Worm (Caenorhabditis elegans): ENCODE measurements around the gene F32D8.13.
A peak's percentile ranks its signal among the peaks of the same experiment; 100 is the strongest.
"Not testable (repeated sequence)": the region's sequence is repeated elsewhere in the genome, so short reads cannot be mapped to it uniquely, and the experiment has no call there.

The F32D8.13 gene

DNA sequence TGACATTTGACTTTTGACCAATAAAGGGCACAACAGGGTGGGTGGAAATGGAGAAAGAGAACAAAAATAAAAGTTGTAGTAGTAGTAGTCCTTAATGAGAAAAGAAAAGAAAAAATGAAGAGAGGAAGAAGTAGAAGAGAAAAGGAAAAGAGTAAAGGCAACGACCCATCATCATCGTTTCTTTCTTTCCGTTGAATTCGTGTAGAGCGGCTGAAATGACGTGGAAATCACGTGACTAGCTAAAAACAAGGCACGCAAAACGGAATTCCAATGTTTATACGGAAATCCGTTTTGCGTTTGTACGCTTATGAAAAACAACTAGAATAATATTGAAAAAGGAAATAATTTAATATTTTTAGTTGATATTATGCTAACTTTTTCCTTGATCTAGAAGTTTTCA is 28.8 kb downstream of the F32D8.13 start (continued):
- TF ChIP-seq cebp-1 (GFP tag; IDR thresholded peaks at IDR 0.05) (no peak), cebp-1 (tag; optimal IDR thresholded peaks at IDR 0.05) (peak; percentile 5), ZK185.1 (tag; optimal IDR thresholded peaks at IDR 0.05; ENCODE audit: poor library complexity, severe bottlenecking) (no peak), Y56A3A.18 (GFP tag; IDR thresholded peaks at IDR 0.05) (no peak), lag-1 (GFP tag; IDR thresholded peaks at IDR 0.05) (no peak), let-607 (tag; optimal IDR thresholded peaks at IDR 0.05) (no peak), T26A5.8 (tag; optimal IDR thresholded peaks at IDR 0.05) (no peak), somi-1 (GFP tag; optimal IDR thresholded peaks at IDR 0.05) (no peak)

DNA sequence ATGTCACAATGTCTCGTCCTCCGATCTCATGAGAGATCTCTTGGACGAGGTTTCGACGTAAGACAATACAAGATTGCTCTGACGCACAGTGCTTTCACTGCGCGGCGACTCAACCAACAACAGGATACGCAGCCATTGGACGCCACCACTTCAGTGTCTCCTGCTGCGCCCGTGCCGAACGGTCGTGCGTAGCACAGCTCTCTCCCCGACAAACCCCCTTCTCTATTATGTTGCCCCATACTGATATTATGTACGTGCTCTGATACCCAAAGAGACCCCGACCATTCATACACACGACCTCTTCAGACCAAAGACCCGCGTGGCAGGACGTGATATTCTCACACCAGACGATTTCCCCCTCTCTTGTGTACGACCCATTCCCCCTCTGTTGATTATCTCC is 30.0 kb downstream of the F32D8.13 start:
- peak; percentile 19; the same call in 1 of the 2 replicates for TF ChIP-seq ceh-91 (GFP tag; IDR thresholded peaks at IDR 0.05)
- peak; percentile 41 for TF ChIP-seq F52B5.7 (tag; optimal IDR thresholded peaks at IDR 0.05)
- 0 out of 2 replicates have a peak, but pooled peaks have one; percentile 63 for TF ChIP-seq sea-2 (GFP tag; IDR thresholded peaks at IDR 0.05)
- TF ChIP-seq pbrm-1 (GFP tag; IDR thresholded peaks at IDR 0.05), result peak; percentile 41; the same call in 1 of the 2 replicates
- TF ChIP-seq mcd-1 (GFP tag; IDR thresholded peaks at IDR 0.05), result 0 out of 2 replicates have a peak, but pooled peaks have one; percentile 7
- peak; percentile 68; the same call in 1 of the 2 replicates for TF ChIP-seq bed-2 (GFP tag; IDR thresholded peaks at IDR 0.05)
- TF ChIP-seq zfh-2 (GFP tag; conservative IDR thresholded peaks at IDR 0.05), result peak; percentile 60
- TF ChIP-seq Y95B8A.8 (GFP tag; IDR thresholded peaks at IDR 0.05), result peak; percentile 72; the same call in 1 of the 2 replicates
- peak; percentile 35; the same call in 1 of the 2 replicates for TF ChIP-seq Y56A3A.18 (GFP tag; IDR thresholded peaks at IDR 0.05)
- 0 out of 2 replicates have a peak, but pooled peaks have one; percentile 75 for TF ChIP-seq nfya-2 (GFP tag; IDR thresholded peaks at IDR 0.05)
- 0 out of 2 replicates have a peak, but pooled peaks have one; percentile 16 for TF ChIP-seq F37B4.10 (GFP tag; IDR thresholded peaks at IDR 0.05)
- TF ChIP-seq cebp-1 (GFP tag; IDR thresholded peaks at IDR 0.05), result peak; percentile 38; the same call in 1 of the 2 replicates
- not testable (repeated sequence) for TF ChIP-seq cebp-1 (tag; optimal IDR thresholded peaks at IDR 0.05)
- 0 out of 2 replicates have a peak, but pooled peaks have one; percentile 49 for TF ChIP-seq egl-18 (GFP tag; IDR thresholded peaks at IDR 0.05)
- TF ChIP-seq lin-26 (GFP tag; IDR thresholded peaks at IDR 0.05), result peak; percentile 73
- 0 out of 2 replicates have a peak, but pooled peaks have one; percentile 64 for TF ChIP-seq ztf-25 (GFP tag; IDR thresholded peaks at IDR 0.05)
- peak; percentile 30; the same call in 1 of the 2 replicates for TF ChIP-seq madf-6 (GFP tag; IDR thresholded peaks at IDR 0.05)
- TF ChIP-seq cebp-2 (GFP tag; IDR thresholded peaks at IDR 0.05), result peak; percentile 59; the same call in 1 of the 2 replicates
- peak; percentile 74; the same call in 1 of the 2 replicates for TF ChIP-seq dox-1 (GFP tag; IDR thresholded peaks at IDR 0.05)

DNA sequence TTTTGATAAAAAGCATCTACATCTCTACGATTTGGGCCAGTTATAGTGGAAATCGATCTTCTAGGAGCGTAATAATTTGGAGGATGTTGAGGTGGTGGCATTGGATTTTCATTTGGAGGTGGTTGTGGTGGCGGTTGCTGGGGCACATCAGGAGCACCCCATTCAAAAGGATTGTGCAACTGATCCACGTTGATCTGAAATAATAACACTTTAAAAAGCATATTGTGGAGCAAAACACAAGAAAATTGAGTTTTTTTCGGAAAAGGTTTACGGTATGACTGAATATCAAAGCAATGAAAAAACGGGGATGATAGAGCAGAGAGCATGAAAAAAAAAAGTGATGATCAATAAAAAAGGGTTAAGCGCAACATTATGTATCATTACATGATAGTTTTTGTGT is 30.7 kb downstream of the F32D8.13 start, which contains the start of gene saeg-1:
Gene saeg-1, minus strand, starts transcription at position 101 of the 400 bp plus-strand sequence.
- no peak for TF ChIP-seq ceh-91 (GFP tag; IDR thresholded peaks at IDR 0.05)

DNA sequence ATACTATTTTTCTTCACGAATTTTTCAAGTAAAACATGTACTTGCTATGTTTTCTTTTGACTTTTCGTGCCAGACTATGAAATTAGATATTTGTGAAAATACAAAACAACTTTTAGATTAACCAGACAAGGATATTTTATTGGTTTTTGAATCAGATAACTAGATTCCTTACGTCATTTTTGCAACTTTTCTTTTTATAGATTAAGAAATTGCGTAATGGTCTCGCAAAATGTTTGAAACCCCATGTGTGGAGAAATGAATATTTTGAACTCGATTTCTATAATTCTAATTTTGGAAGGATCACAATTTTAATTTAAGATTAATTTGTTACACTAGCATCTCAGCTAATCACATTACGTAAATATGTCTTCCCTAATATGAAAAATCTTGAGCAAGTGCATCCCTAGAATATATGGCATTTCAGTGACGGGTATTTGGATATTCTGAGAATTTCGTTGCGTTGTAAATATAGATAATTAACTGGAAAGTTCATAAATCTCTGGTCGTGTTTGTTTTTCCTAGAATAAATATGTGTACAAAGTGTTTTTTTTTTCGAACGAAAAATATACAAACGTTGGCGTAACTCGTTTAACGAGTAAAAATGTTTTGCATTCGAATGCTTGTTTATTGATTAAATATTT is 33.8 kb downstream of the F32D8.13 start:
- TF ChIP-seq ets-4 (GFP tag; optimal IDR thresholded peaks at IDR 0.05), result no peak
- no peak for TF ChIP-seq ztf-6 (GFP tag; IDR thresholded peaks at IDR 0.05)
- TF ChIP-seq mcd-1 (GFP tag; IDR thresholded peaks at IDR 0.05), result no peak
- no peak for TF ChIP-seq ztf-26 (tag; optimal IDR thresholded peaks at IDR 0.05)
- TF ChIP-seq let-607 (tag; optimal IDR thresholded peaks at IDR 0.05), result no peak
- no peak for TF ChIP-seq hlh-26 (GFP tag; conservative IDR thresholded peaks at IDR 0.05)
- no peak for TF ChIP-seq rec-8 (tag; optimal IDR thresholded peaks at IDR 0.05)
- no peak for TF ChIP-seq lsl-1 (GFP tag; optimal IDR thresholded peaks at IDR 0.05)
- TF ChIP-seq aptf-3 (GFP tag; IDR thresholded peaks at IDR 0.05), result no peak
- no peak for TF ChIP-seq atf-7 (tag; optimal IDR thresholded peaks at IDR 0.05)
- no peak for TF ChIP-seq ceh-79 (tag; optimal IDR thresholded peaks at IDR 0.05)
- TF ChIP-seq nhr-80 (tag; optimal IDR thresholded peaks at IDR 0.05), result no peak
- TF ChIP-seq mxl-1 (tag; optimal IDR thresholded peaks at IDR 0.05), result no peak
- no peak for TF ChIP-seq F23B12.7 (tag; optimal IDR thresholded peaks at IDR 0.05; ENCODE audit: insufficient read depth)
- TF ChIP-seq unc-62 (GFP tag; optimal IDR thresholded peaks at IDR 0.05), result no peak

Measured in whole organism, young adult.